Fruit fly (Drosophila melanogaster) whole organism, pupa: ENCODE data around the gene CG6834.

Experiments
- CG10348 ChIP-seq: fragments of 200-800 bp; sonication (Bioruptor generic); IDR thresholded peaks from 2 replicates; pipeline ENCODE4 v1.3.6; 2022; ENCODE audit warnings: missing biosample characterization, missing genetic modification characterization
- CG12605 ChIP-seq: fragments of 200-800 bp; sonication (Bioruptor generic); IDR thresholded peaks from 2 replicates; pipeline ENCODE4 v1.3.6; 2022; ENCODE audit warnings: missing biosample characterization, missing genetic modification characterization
- CG13204 ChIP-seq: fragments of 200-800 bp; sonication (Bioruptor generic); optimal IDR thresholded peaks from 2 replicates; lab custom pipeline; 2018; ENCODE audit warnings: missing biosample characterization, mild to moderate bottlenecking, missing genetic modification characterization, moderate library complexity
- CG14655 ChIP-seq: fragments of 200-800 bp; sonication (Bioruptor generic); optimal IDR thresholded peaks from 3 replicates; lab custom pipeline; 2017; ENCODE audit warnings: mild to moderate bottlenecking, missing biosample characterization, missing genetic modification reagents, missing genetic modification characterization
- CG15710 ChIP-seq: fragments of 200-800 bp; sonication (Bioruptor generic); optimal IDR thresholded peaks from 2 replicates; lab custom pipeline; 2018; ENCODE audit warnings: missing biosample characterization, mild to moderate bottlenecking, missing genetic modification characterization, moderate library complexity
- CG17806 ChIP-seq: fragments of 200-800 bp; sonication (Bioruptor generic); optimal IDR thresholded peaks from 2 replicates; lab custom pipeline; 2018; ENCODE audit warnings: missing biosample characterization, mild to moderate bottlenecking, missing genetic modification characterization, moderate library complexity
- CG32121 ChIP-seq: fragments of 200-800 bp; sonication (Bioruptor generic); IDR thresholded peaks from 2 replicates; pipeline ENCODE4 v1.3.6; 2022; ENCODE audit warnings: missing biosample characterization, missing genetic modification characterization
- CG34367 ChIP-seq: fragments of 200-800 bp; sonication (Bioruptor generic); optimal IDR thresholded peaks from 2 replicates; lab custom pipeline; 2018; ENCODE audit warnings: missing biosample characterization, mild to moderate bottlenecking, missing genetic modification characterization
- CG4496 ChIP-seq: fragments of 200-800 bp; sonication (Bioruptor generic); IDR thresholded peaks from 3 replicates; pipeline ENCODE4 v1.3.6; 2022; ENCODE audit warnings: missing biosample characterization, missing genetic modification characterization
- CG8159 ChIP-seq: fragments of 200-800 bp; sonication (Bioruptor generic); optimal IDR thresholded peaks from 3 replicates; lab custom pipeline; 2018; ENCODE audit warnings: missing biosample characterization, mild to moderate bottlenecking, missing genetic modification characterization, moderate library complexity
- CG8301 ChIP-seq: fragments of 200-800 bp; sonication (Bioruptor generic); optimal IDR thresholded peaks from 2 replicates; lab custom pipeline; 2018; ENCODE audit warnings: missing biosample characterization, mild to moderate bottlenecking, missing genetic modification characterization
- CG9948 ChIP-seq: fragments of 200-800 bp; sonication (Bioruptor generic); optimal IDR thresholded peaks from 2 replicates; lab custom pipeline; 2018; ENCODE audit warnings: missing biosample characterization, mild to moderate bottlenecking, missing genetic modification characterization, moderate library complexity
- D1 ChIP-seq: fragments of 200-800 bp; sonication (Bioruptor generic); optimal IDR thresholded peaks from 2 replicates; lab custom pipeline; 2018; ENCODE audit warnings: missing biosample characterization, mild to moderate bottlenecking, missing genetic modification characterization, moderate library complexity
- EcR ChIP-seq: fragments of 200-800 bp; sonication (Bioruptor generic); optimal IDR thresholded peaks from 3 replicates; lab custom pipeline; 2019; ENCODE audit warnings: missing biosample characterization, missing genetic modification characterization, mild to moderate bottlenecking, moderate library complexity, missing genetic modification reagents
- Ets98B ChIP-seq: fragments of 200-800 bp; sonication (Bioruptor generic); IDR thresholded peaks from 2 replicates; pipeline ENCODE4 v1.3.6; 2022; ENCODE audit warnings: missing biosample characterization, missing genetic modification characterization
- Pif1A ChIP-seq: fragments of 200-800 bp; sonication (Bioruptor generic); optimal IDR thresholded peaks from 3 replicates; lab custom pipeline; 2016; ENCODE audit warnings: missing biosample characterization, missing genetic modification characterization
- Pif1B ChIP-seq: fragments of 200-800 bp; sonication (Bioruptor generic); optimal IDR thresholded peaks from 3 replicates; lab custom pipeline; 2016; ENCODE audit warnings: missing biosample characterization, missing genetic modification characterization
- Snoo ChIP-seq: fragments of 200-800 bp; sonication (Bioruptor generic); optimal IDR thresholded peaks from 3 replicates; lab custom pipeline; 2017; ENCODE audit warnings: missing biosample characterization, mild to moderate bottlenecking, missing genetic modification characterization, inconsistent platforms
- fd96Ca ChIP-seq: fragments of 200-800 bp; sonication (Bioruptor generic); IDR thresholded peaks from 3 replicates; pipeline ENCODE4 v1.3.6; 2022; ENCODE audit warnings: missing biosample characterization, missing genetic modification characterization
- gl ChIP-seq: fragments of 200-800 bp; sonication (Bioruptor generic); optimal IDR thresholded peaks from 2 replicates; lab custom pipeline; 2018; ENCODE audit warnings: missing biosample characterization, mild to moderate bottlenecking, missing genetic modification characterization
- rn ChIP-seq: fragments of 200-800 bp; sonication (Bioruptor generic); IDR thresholded peaks from 2 replicates; pipeline ENCODE4 v1.3.6; 2022; ENCODE audit warnings: missing biosample characterization, missing genetic modification characterization

Gene CG6834

dm6 chr3R:11678016-11678415 is 9.9 kb downstream of the CG6834 start, which contains the start of gene CG18476:
Gene CG18476 (minus strand): TSS chr3R:11678116.
- TF ChIP-seq Pif1A (no peak), CG34367 (tag; lab: Kevin White, UChicago) (peak; percentile 91), CG10348 (GFP tag; lab: Robert Waterston, UW) (peak; percentile 74; the same call in 1 of the 2 replicates), Snoo (tag; lab: Kevin White, UChicago) (peak; percentile 91), CG12605 (GFP tag; lab: Robert Waterston, UW) (peak; percentile 95), CG14655 (GFP tag; lab: Kevin White, UChicago) (peak; percentile 92), rn (peak; percentile 84), Ets98B (peak; percentile 95), CG15710 (tag; lab: Kevin White, UChicago) (peak; percentile 95), CG4496 (GFP tag; lab: Robert Waterston, UW) (peak; percentile 97), Pif1B (GFP tag; lab: Kevin White, UChicago) (no peak), CG17806 (tag; lab: Kevin White, UChicago) (peak; percentile 96), CG8301 (tag; lab: Kevin White, UChicago) (peak; percentile 92), CG8159 (tag; lab: Kevin White, UChicago) (peak; percentile 95), D1 (no peak), CG13204 (GFP tag; lab: Kevin White, UChicago) (no peak), CG9948 (tag; lab: Kevin White, UChicago) (peak; percentile 92), CG32121 (peak; percentile 96), gl (tag; lab: Kevin White, UChicago) (peak; percentile 83)

- TF ChIP-seq EcR: no peak
- TF ChIP-seq CG8159 (tag; lab: Kevin White, UChicago): peak; percentile 25
- TF ChIP-seq CG17806 (tag; lab: Kevin White, UChicago): peak; percentile 13
- TF ChIP-seq CG15710 (tag; lab: Kevin White, UChicago): peak; percentile 25
- TF ChIP-seq CG9948 (tag; lab: Kevin White, UChicago): peak; percentile 2
- no peak for TF ChIP-seq fd96Ca (GFP tag; lab: Robert Waterston, UW)
- peak; percentile 31; the same call in 1 of the 2 replicates for TF ChIP-seq CG32121
Observed at dm6 chr3R:11673955-11674663, 13.8 kb downstream of the CG6834 start, which contains the start of gene CG14715. Gene CG14715 (plus strand): TSS chr3R:11674221.

- TF ChIP-seq fd96Ca (GFP tag; lab: Robert Waterston, UW) (no peak), CG17806 (tag; lab: Kevin White, UChicago) (peak; percentile 29), EcR (no peak), CG32121 (no peak), CG9948 (tag; lab: Kevin White, UChicago) (peak; percentile 18), CG8301 (tag; lab: Kevin White, UChicago) (peak; percentile 22), CG13204 (GFP tag; lab: Kevin White, UChicago) (no peak), CG4496 (GFP tag; lab: Robert Waterston, UW) (0 out of 3 replicates have a peak, but pooled peaks have one; percentile 29), Pif1A (no peak), CG15710 (tag; lab: Kevin White, UChicago) (peak; percentile 24), CG8159 (tag; lab: Kevin White, UChicago) (peak; percentile 50)
Observed at dm6 chr3R:11671784-11672183, 16.1 kb downstream of the CG6834 start.

- TF ChIP-seq CG8301 (tag; lab: Kevin White, UChicago) (no peak), CG15710 (tag; lab: Kevin White, UChicago) (no peak), Pif1A (no peak), CG32121 (no peak), rn (no peak), Pif1B (GFP tag; lab: Kevin White, UChicago) (no peak), CG8159 (tag; lab: Kevin White, UChicago) (no peak), CG17806 (tag; lab: Kevin White, UChicago) (no peak), EcR (no peak), CG34367 (tag; lab: Kevin White, UChicago) (no peak), CG13204 (GFP tag; lab: Kevin White, UChicago) (no peak), gl (tag; lab: Kevin White, UChicago) (no peak), Ets98B (no peak), CG9948 (tag; lab: Kevin White, UChicago) (no peak), fd96Ca (GFP tag; lab: Robert Waterston, UW) (no peak), D1 (no peak), CG12605 (GFP tag; lab: Robert Waterston, UW) (no peak)
Observed at dm6 chr3R:11670888-11671287, 17.0 kb downstream of the CG6834 start.

dm6 chr3R:11669954-11670347 is 18.0 kb downstream of the CG6834 start:
- TF ChIP-seq CG4496 (GFP tag; lab: Robert Waterston, UW) (no peak), CG15710 (tag; lab: Kevin White, UChicago) (no peak), D1 (no peak), CG12605 (GFP tag; lab: Robert Waterston, UW) (peak; percentile 97), Pif1A (no peak)
